Worm (Caenorhabditis elegans): ENCODE data around the gene asp-14.
A peak's percentile ranks its signal among the peaks of the same experiment; 100 is the strongest.

Gene asp-14

DNA sequence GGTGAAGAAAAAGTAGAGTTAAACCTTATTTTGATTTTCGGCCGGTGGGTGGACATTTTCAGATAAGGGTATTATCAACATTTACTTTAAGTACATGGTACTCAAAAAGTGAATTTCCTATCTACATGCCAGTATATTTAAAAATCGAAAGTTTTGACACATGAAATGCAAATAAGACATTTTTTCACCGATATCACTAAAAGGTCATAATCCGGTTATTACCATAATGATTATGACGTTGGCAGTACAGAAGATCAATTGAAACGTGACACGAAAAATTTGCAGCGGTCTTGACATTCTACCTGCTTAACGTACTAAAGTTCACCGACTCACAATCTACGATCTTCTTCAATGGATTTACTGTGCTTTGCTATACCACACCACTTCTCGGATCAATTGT is 11.5 kb upstream of the asp-14 start:
- TF ChIP-seq F16B12.6 (tag; optimal IDR thresholded peaks at IDR 0.05) (no peak), elt-2 (tag; optimal IDR thresholded peaks at IDR 0.05) (peak; percentile 60), skn-1 (tag; optimal IDR thresholded peaks at IDR 0.05) (no peak), aha-1 (tag; optimal IDR thresholded peaks at IDR 0.05) (no peak)

ce11 chrX:6456567-6456966 is 10.1 kb upstream of the asp-14 start, which contains the start of gene pept-1:
Gene pept-1 (plus strand): TSS chrX:6456872.
- no peak for TF ChIP-seq fkh-4 (tag; optimal IDR thresholded peaks at IDR 0.05; ENCODE audit: borderline replicate concordance)
- peak; percentile 12 for TF ChIP-seq nhr-71 (tag; optimal IDR thresholded peaks at IDR 0.05)
- TF ChIP-seq elt-2 (tag; optimal IDR thresholded peaks at IDR 0.05) = peak; percentile 96
- TF ChIP-seq lin-14 (GFP tag; optimal IDR thresholded peaks at IDR 0.05) = peak; percentile 26
- TF ChIP-seq nhr-20 (tag; optimal IDR thresholded peaks at IDR 0.05) = peak; percentile 21
- TF ChIP-seq pqm-1 (tag; optimal IDR thresholded peaks at IDR 0.05) = peak; percentile 60
- no peak for TF ChIP-seq nhr-12 (tag; optimal IDR thresholded peaks at IDR 0.05)
- TF ChIP-seq lin-35 (GFP tag; optimal IDR thresholded peaks at IDR 0.05) = peak in 1 of 2 experiments; percentile 44

DNA sequence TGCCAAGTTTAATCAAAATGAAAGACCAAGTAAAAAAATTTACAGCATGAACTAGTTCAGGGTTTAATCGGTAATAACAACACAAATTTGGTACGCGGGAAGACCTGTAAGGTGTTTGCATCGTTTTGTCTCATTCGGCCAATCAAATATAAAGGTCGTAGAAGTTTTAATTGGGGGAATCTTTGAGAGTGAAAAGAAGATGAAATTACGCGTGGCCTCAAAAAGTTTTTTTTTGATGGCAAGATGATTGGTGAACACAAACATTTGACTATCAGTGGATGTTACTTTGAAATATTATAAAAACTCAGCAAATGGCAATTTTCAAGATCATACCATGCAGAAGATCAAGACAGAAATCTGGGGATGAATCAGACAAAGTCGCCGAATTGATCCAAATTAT is 8.7 kb upstream of the asp-14 start, which contains the start of gene nas-33:
Gene nas-33 (minus strand): TSS at position 101 of the 400 bp plus-strand sequence.
- TF ChIP-seq nhr-28 (tag; optimal IDR thresholded peaks at IDR 0.05) (no peak), fos-1 (tag; optimal IDR thresholded peaks at IDR 0.05) (no peak), dpl-1 (GFP tag; optimal IDR thresholded peaks at IDR 0.05) (no peak), tlp-1 (tag; optimal IDR thresholded peaks at IDR 0.05) (no peak), aly-2 (tag; optimal IDR thresholded peaks at IDR 0.05) (no peak), nhr-237 (tag; optimal IDR thresholded peaks at IDR 0.05) (no peak), mef-2 (tag; optimal IDR thresholded peaks at IDR 0.05) (no peak), snu-23 (GFP tag; optimal IDR thresholded peaks at IDR 0.05) (no peak), zag-1 (tag; optimal IDR thresholded peaks at IDR 0.05) (no peak), nhr-90 (tag; optimal IDR thresholded peaks at IDR 0.05; ENCODE audit: poor library complexity) (no peak), ztf-4 (tag; optimal IDR thresholded peaks at IDR 0.05) (no peak), irx-1 (tag; optimal IDR thresholded peaks at IDR 0.05) (no peak), nhr-85 (tag) (no peak), ceh-82 (tag; optimal IDR thresholded peaks at IDR 0.05) (no peak), isw-1 (GFP tag; IDR thresholded peaks at IDR 0.05) (no peak), snpc-4 (tag; optimal IDR thresholded peaks at IDR 0.05) (no peak), mdl-1 (tag; optimal IDR thresholded peaks at IDR 0.05) (no peak), ztf-11 (tag; optimal IDR thresholded peaks at IDR 0.05) (no peak), nhr-11 (tag; optimal IDR thresholded peaks at IDR 0.05) (no peak)

DNA sequence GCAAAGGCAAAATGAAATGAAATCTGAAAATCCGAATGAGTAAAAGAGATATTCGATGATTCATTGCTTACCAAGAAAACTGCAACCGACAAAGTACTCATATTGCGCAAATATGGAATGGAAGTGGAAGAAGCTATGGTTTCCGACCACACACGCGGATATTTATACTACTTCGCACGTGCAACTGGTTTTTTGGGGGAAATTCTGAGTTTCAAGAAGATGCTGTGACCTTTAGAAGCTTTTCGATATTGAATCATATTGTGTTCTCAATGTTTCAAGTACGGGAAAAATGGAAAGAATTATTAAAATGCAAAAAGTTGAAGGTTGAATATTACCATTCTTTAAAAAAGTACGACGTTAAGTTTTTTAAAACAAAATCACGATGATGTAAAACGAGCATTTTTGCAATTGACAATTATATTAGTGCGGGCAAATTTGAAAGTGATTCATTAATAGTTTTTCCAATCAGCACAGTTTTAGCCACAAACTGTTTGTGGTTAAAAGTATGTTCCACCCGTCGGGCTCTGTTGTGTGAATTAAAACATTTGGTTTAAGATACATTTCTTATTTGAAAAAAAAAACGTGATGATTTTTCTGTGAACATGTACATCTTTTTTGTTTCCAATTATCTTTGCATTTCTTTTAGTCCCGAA is 4.5 kb upstream of the asp-14 start, which contains the start of the genes grl-6 and K10C2.6:
Gene grl-6 (minus strand): TSS at position 101 of the 653 bp plus-strand sequence.
Gene K10C2.6 (plus strand): TSS at position 603 of the 653 bp plus-strand sequence.
- TF ChIP-seq irx-1 (tag; optimal IDR thresholded peaks at IDR 0.05) = no peak
- no peak for TF ChIP-seq nhr-11 (tag; optimal IDR thresholded peaks at IDR 0.05)
- TF ChIP-seq blmp-1 (tag; optimal IDR thresholded peaks at IDR 0.05) = no peak
- TF ChIP-seq nhr-28 (tag; optimal IDR thresholded peaks at IDR 0.05) = no peak
- no peak for TF ChIP-seq snpc-4 (tag; optimal IDR thresholded peaks at IDR 0.05)
- TF ChIP-seq grh-1 (GFP tag; IDR thresholded peaks at IDR 0.05) = no peak
- no peak for TF ChIP-seq swsn-7 (tag; optimal IDR thresholded peaks at IDR 0.05)
- TF ChIP-seq ztf-4 (tag; optimal IDR thresholded peaks at IDR 0.05) = no peak
- TF ChIP-seq ets-5 (GFP tag; IDR thresholded peaks at IDR 0.05) = no peak
- TF ChIP-seq pqm-1 (tag; optimal IDR thresholded peaks at IDR 0.05) = no peak
- no peak for TF ChIP-seq unc-130 (tag; optimal IDR thresholded peaks at IDR 0.05)
- TF ChIP-seq unc-98 (GFP tag; IDR thresholded peaks at IDR 0.05) = no peak
- no peak for TF ChIP-seq ztf-11 (tag; optimal IDR thresholded peaks at IDR 0.05)
- no peak for TF ChIP-seq lir-3 (tag; optimal IDR thresholded peaks at IDR 0.05; ENCODE audit: poor library complexity)
- no peak for TF ChIP-seq lin-14 (GFP tag; optimal IDR thresholded peaks at IDR 0.05)
- no peak for TF ChIP-seq sox-4 (tag; optimal IDR thresholded peaks at IDR 0.05)
- no peak for TF ChIP-seq fos-1 (tag; optimal IDR thresholded peaks at IDR 0.05)
- no peak for TF ChIP-seq nhr-84 (tag; optimal IDR thresholded peaks at IDR 0.05)
- TF ChIP-seq alr-1 (tag; optimal IDR thresholded peaks at IDR 0.05; ENCODE audit: borderline replicate concordance) = no peak

Data from whole organism, L1 larva.